Worm (Caenorhabditis elegans): Measurements from ENCODE around the gene glf-1.

DNA sequence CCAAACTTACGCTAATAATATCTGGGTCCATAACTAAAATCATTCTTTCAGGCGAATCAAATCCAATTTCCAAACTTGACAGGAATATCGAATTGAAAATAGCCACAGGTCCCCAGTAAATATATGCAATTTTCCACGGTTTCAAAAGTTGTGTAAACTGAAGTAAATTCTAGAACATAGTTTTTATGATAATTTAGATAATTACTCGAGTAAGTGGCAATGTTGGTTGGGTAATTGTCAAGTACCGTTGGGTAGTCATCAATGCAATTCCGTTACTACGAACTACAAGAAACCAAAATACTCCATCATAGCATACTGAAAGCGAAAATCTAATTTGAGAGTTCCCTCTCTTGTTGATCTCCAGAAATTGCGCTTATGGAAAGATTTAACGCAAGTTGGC lies 16.3 kb upstream of the glf-1 start:
- TF ChIP-seq hsf-1 (GFP tag; IDR thresholded peaks at IDR 0.05) (no peak), ama-1 (optimal IDR thresholded peaks at IDR 0.05) (no peak), ama-1 (GFP tag; optimal IDR thresholded peaks at IDR 0.05) (no peak), mel-28 (tag; optimal IDR thresholded peaks at IDR 0.05; ENCODE audit: borderline replicate concordance) (no peak), ztf-6 (GFP tag; IDR thresholded peaks at IDR 0.05) (no peak), attf-3 (GFP tag; conservative IDR thresholded peaks at IDR 0.05) (no peak), B0035.1 (tag; optimal IDR thresholded peaks at IDR 0.05) (no peak)
